Worm (Caenorhabditis elegans) whole organism, L1 larva: Measurements from ENCODE around the gene egl-17.
A peak's percentile ranks its signal among the peaks of the same experiment; 100 is the strongest.

Source experiments
- C34B4.2 ChIP-seq: sonication (generic microtip); optimal IDR thresholded peaks from 2 replicates; lab custom pipeline; 2017; ENCODE audit warnings: mild to moderate bottlenecking, missing genetic modification characterization, missing compliant biosample characterization
- F16B12.6 ChIP-seq: fragments of 150-350 bp; optimal IDR thresholded peaks from 2 replicates; lab custom pipeline; 2014; ENCODE audit warnings: missing biosample characterization, missing genetic modification characterization
- Y116A8C.19 ChIP-seq: sonication (generic microtip); optimal IDR thresholded peaks from 2 replicates; lab custom pipeline; 2016; ENCODE audit warnings: missing compliant biosample characterization, missing genetic modification characterization, borderline replicate concordance
- aha-1 ChIP-seq: fragments of 150-350 bp; optimal IDR thresholded peaks from 2 replicates; lab custom pipeline; 2014; ENCODE audit warnings: missing biosample characterization, missing genetic modification characterization
- aly-2 ChIP-seq: fragments of 150-350 bp; optimal IDR thresholded peaks from 2 replicates; lab custom pipeline; 2014; ENCODE audit warnings: missing biosample characterization, missing genetic modification characterization
- blmp-1 ChIP-seq: fragments of 150-350 bp; optimal IDR thresholded peaks from 2 replicates; lab custom pipeline; 2014; ENCODE audit warnings: missing biosample characterization, missing genetic modification characterization
- ceh-63 ChIP-seq: fragments of 200-800 bp; sonication (Bioruptor generic); optimal IDR thresholded peaks from 2 replicates; lab custom pipeline; 2018; ENCODE audit warnings: mild to moderate bottlenecking, missing genetic modification characterization, missing compliant biosample characterization
- ceh-82 ChIP-seq, 3 experiments: fragments of 150-350 bp in 1 of 3; sonication (generic microtip) in 2 of 3; optimal IDR thresholded peaks; 2 replicates each; lab custom pipeline; 2014 to 2017; ENCODE audit warnings: missing biosample characterization in 3 of 3, missing genetic modification characterization in 3 of 3
- dpl-1 ChIP-seq, 3 experiments: fragments of 150-350 bp in 2 of 3; sonication (generic microtip) in 1 of 3; optimal IDR thresholded peaks; 2 replicates each; lab custom pipeline; 2014 to 2017; ENCODE audit warnings: missing biosample characterization in 3 of 3, missing genetic modification characterization in 3 of 3, missing genetic modification reagents in 3 of 3
- dsc-1 ChIP-seq: sonication (generic microtip); optimal IDR thresholded peaks from 2 replicates; lab custom pipeline; 2016; ENCODE audit warnings: mild to moderate bottlenecking, missing genetic modification characterization, missing compliant biosample characterization
- efl-1 ChIP-seq, 4 experiments: fragments of 150-350 bp; optimal IDR thresholded peaks in 3 of 4; peaks in 1 of 4; 1 replicate in 1 of 4; 2 replicates in 3 of 4; lab custom pipeline; 2014; ENCODE audit warnings: missing biosample characterization in 2 of 4, missing genetic modification characterization in 2 of 4, missing genetic modification reagents in 2 of 4
- elt-2 ChIP-seq: sonication (generic microtip); optimal IDR thresholded peaks from 2 replicates; lab custom pipeline; 2016; ENCODE audit warnings: missing genetic modification characterization, mild to moderate bottlenecking, inconsistent platforms, missing compliant biosample characterization, missing genetic modification reagents
- elt-3 ChIP-seq, 6 experiments: fragments of 150-350 bp in 1 of 6; sonication (generic microtip); optimal IDR thresholded peaks; 2 replicates each; lab custom pipeline; 2017 to 2018; ENCODE audit warnings: missing biosample characterization in 6 of 6, missing genetic modification characterization in 6 of 6, inconsistent platforms in 1 of 6
- ets-5 ChIP-seq: fragments of 200-800 bp; sonication (Bioruptor generic); IDR thresholded peaks from 2 replicates; pipeline ENCODE4 v1.3.6; 2022; ENCODE audit warnings: missing genetic modification characterization, missing compliant biosample characterization
- fkh-10 ChIP-seq: sonication (generic microtip); optimal IDR thresholded peaks from 2 replicates; lab custom pipeline; 2017; ENCODE audit warnings: missing biosample characterization, missing genetic modification reagents, missing genetic modification characterization
- fkh-8 ChIP-seq: sonication (generic microtip); optimal IDR thresholded peaks from 2 replicates; lab custom pipeline; 2016; ENCODE audit warnings: mild to moderate bottlenecking, missing genetic modification characterization, missing compliant biosample characterization
- grh-1 ChIP-seq: fragments of 200-800 bp; sonication (Bioruptor generic); IDR thresholded peaks from 2 replicates; pipeline ENCODE4 v1.3.6; 2022; ENCODE audit warnings: missing genetic modification reagents, missing genetic modification characterization, missing compliant biosample characterization
- hlh-17 ChIP-seq: fragments of 200-800 bp; sonication (Bioruptor generic); optimal IDR thresholded peaks from 2 replicates; lab custom pipeline; 2018; ENCODE audit warnings: missing genetic modification characterization, mild to moderate bottlenecking, missing compliant biosample characterization, moderate library complexity, borderline replicate concordance
- irx-1 ChIP-seq: sonication (generic microtip); optimal IDR thresholded peaks from 2 replicates; lab custom pipeline; 2016; ENCODE audit warnings: missing genetic modification characterization, missing compliant biosample characterization
- isw-1 ChIP-seq: fragments of 200-800 bp; sonication (Bioruptor generic); IDR thresholded peaks from 2 replicates; pipeline ENCODE4 v1.3.6; 2022; ENCODE audit warnings: missing genetic modification characterization, missing compliant biosample characterization
- jun-1 ChIP-seq: fragments of 150-350 bp; optimal IDR thresholded peaks from 2 replicates; lab custom pipeline; 2014; ENCODE audit warnings: missing biosample characterization, missing genetic modification reagents, missing genetic modification characterization
- lin-13 ChIP-seq: fragments of 150-350 bp; optimal IDR thresholded peaks from 2 replicates; lab custom pipeline; 2014; ENCODE audit warnings: missing biosample characterization, missing genetic modification reagents, missing genetic modification characterization
- lin-14 ChIP-seq: fragments of 200-800 bp; sonication (Bioruptor generic); optimal IDR thresholded peaks from 2 replicates; lab custom pipeline; 2018; ENCODE audit warnings: mild to moderate bottlenecking, missing genetic modification characterization, moderate library complexity, missing compliant biosample characterization
- lin-15B ChIP-seq: fragments of 150-350 bp; sonication (generic microtip); optimal IDR thresholded peaks from 3 replicates; lab custom pipeline; 2014; ENCODE audit warnings: missing biosample characterization, missing genetic modification characterization
- lin-39 ChIP-seq: fragments of 150-350 bp; optimal IDR thresholded peaks from 2 replicates; lab custom pipeline; 2014; ENCODE audit warnings: missing biosample characterization, missing genetic modification reagents, missing genetic modification characterization
- lsy-2 ChIP-seq, 2 experiments: fragments of 150-350 bp; optimal IDR thresholded peaks; 2 replicates each; lab custom pipeline; 2014; ENCODE audit warnings: missing biosample characterization in 2 of 2, missing genetic modification characterization in 2 of 2
- mef-2 ChIP-seq: fragments of 150-350 bp; optimal IDR thresholded peaks from 2 replicates; lab custom pipeline; 2014; ENCODE audit warnings: missing biosample characterization, missing genetic modification characterization
- nhr-12 ChIP-seq: sonication (generic microtip); optimal IDR thresholded peaks from 2 replicates; lab custom pipeline; 2017; ENCODE audit warnings: missing biosample characterization, missing genetic modification characterization
- nhr-19 ChIP-seq: fragments of 200-800 bp; sonication (Bioruptor generic); conservative IDR thresholded peaks from 2 replicates; pipeline ENCODE4 v1.3.6; 2022; ENCODE audit warnings: missing genetic modification characterization, missing compliant biosample characterization
- nhr-28 ChIP-seq: fragments of 150-350 bp; optimal IDR thresholded peaks from 2 replicates; lab custom pipeline; 2014; ENCODE audit warnings: missing biosample characterization, missing genetic modification characterization
- nhr-47 ChIP-seq: sonication (generic microtip); optimal IDR thresholded peaks from 2 replicates; lab custom pipeline; 2016; ENCODE audit warnings: mild to moderate bottlenecking, missing genetic modification characterization, moderate library complexity, missing compliant biosample characterization
- nhr-71 ChIP-seq: sonication (generic microtip); optimal IDR thresholded peaks from 2 replicates; lab custom pipeline; 2016; ENCODE audit warnings: mild to moderate bottlenecking, missing genetic modification characterization, moderate library complexity, missing compliant biosample characterization
- nhr-84 ChIP-seq: sonication (generic microtip); optimal IDR thresholded peaks from 2 replicates; lab custom pipeline; 2017; ENCODE audit warnings: missing biosample characterization, missing genetic modification characterization
- nhr-85 ChIP-seq: sonication (generic microtip); peaks from one replicate; lab custom pipeline; 2016; ENCODE audit warnings: missing genetic modification characterization, inconsistent platforms, missing compliant biosample characterization
- nhr-90 ChIP-seq: sonication (generic microtip); optimal IDR thresholded peaks from 2 replicates; lab custom pipeline; 2016; ENCODE audit warnings: mild to moderate bottlenecking, missing genetic modification characterization, missing compliant biosample characterization; ENCODE audit not compliant: poor library complexity
- pax-3 ChIP-seq: fragments of 200-800 bp; sonication (Bioruptor generic); optimal IDR thresholded peaks from 2 replicates; lab custom pipeline; 2018; ENCODE audit warnings: mild to moderate bottlenecking, missing genetic modification characterization, moderate library complexity, missing compliant biosample characterization
- pqm-1 ChIP-seq: sonication (generic microtip); optimal IDR thresholded peaks from 3 replicates; lab custom pipeline; 2017; ENCODE audit warnings: missing biosample characterization, missing genetic modification characterization
- rnt-1 ChIP-seq: sonication (generic microtip); optimal IDR thresholded peaks from 2 replicates; lab custom pipeline; 2016; ENCODE audit warnings: mild to moderate bottlenecking, missing genetic modification characterization, moderate library complexity, missing compliant biosample characterization
- snpc-4 ChIP-seq: fragments of 150-350 bp; optimal IDR thresholded peaks from 2 replicates; lab custom pipeline; 2014; ENCODE audit warnings: missing biosample characterization, missing genetic modification characterization
- snu-23 ChIP-seq: sonication (generic microtip); optimal IDR thresholded peaks from 2 replicates; lab custom pipeline; 2016; ENCODE audit warnings: missing genetic modification characterization, missing compliant biosample characterization
- swsn-7 ChIP-seq: sonication (generic microtip); optimal IDR thresholded peaks from 2 replicates; lab custom pipeline; 2016; ENCODE audit warnings: missing genetic modification characterization, missing compliant biosample characterization
- tlp-1 ChIP-seq: fragments of 150-350 bp; optimal IDR thresholded peaks from 2 replicates; lab custom pipeline; 2014; ENCODE audit warnings: missing biosample characterization, missing genetic modification characterization
- unc-130 ChIP-seq: fragments of 150-350 bp; optimal IDR thresholded peaks from 2 replicates; lab custom pipeline; 2017; ENCODE audit warnings: missing biosample characterization, missing genetic modification characterization, inconsistent platforms
- unc-62 ChIP-seq: fragments of 150-350 bp; optimal IDR thresholded peaks from 2 replicates; lab custom pipeline; 2014; ENCODE audit warnings: missing biosample characterization, missing genetic modification reagents, missing genetic modification characterization
- unc-86 ChIP-seq: sonication (generic microtip); optimal IDR thresholded peaks from 2 replicates; lab custom pipeline; 2016; ENCODE audit warnings: missing genetic modification characterization, missing compliant biosample characterization
- unc-98 ChIP-seq: fragments of 200-800 bp; sonication (Bioruptor generic); IDR thresholded peaks from 2 replicates; pipeline ENCODE4 v1.3.6; 2022; ENCODE audit warnings: missing genetic modification characterization, missing compliant biosample characterization
- vab-15 ChIP-seq: sonication (generic microtip); optimal IDR thresholded peaks from 2 replicates; lab custom pipeline; 2017; ENCODE audit warnings: missing genotype, mild to moderate bottlenecking, missing genetic modification characterization, missing compliant biosample characterization
- xbp-1 ChIP-seq: sonication (generic microtip); optimal IDR thresholded peaks from 2 replicates; lab custom pipeline; 2016; ENCODE audit warnings: missing genetic modification characterization, missing compliant biosample characterization
- zip-4 ChIP-seq: fragments of 200-800 bp; sonication (Bioruptor generic); optimal IDR thresholded peaks from 2 replicates; lab custom pipeline; 2018; ENCODE audit warnings: mild to moderate bottlenecking, missing genetic modification characterization, moderate library complexity, missing compliant biosample characterization

egl-17 gene

DNA sequence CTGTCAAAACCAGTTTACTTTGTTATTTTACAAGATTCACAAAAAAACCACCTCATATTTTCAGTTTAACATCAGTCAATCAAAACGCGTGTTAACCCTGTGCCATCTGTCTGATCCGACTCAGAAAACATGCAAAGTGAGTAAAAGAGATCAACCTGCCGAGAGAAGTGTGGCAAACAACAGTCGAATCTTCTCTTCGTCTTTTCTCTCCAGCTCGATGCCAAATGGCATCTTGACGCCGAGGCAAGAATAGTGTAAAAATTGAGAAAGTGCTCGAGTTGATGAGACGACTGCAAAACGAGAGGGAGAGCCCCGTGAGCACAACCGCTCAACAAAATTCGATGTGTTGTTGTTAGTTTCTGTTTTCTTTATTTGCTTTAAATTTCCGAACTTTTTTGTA, 3.4 kb downstream of the egl-17 start, which contains the start of gene B0310.1 (continued):
- TF ChIP-seq nhr-28 (tag; lab: Kevin White, UChicago) = no peak
- no peak for TF ChIP-seq C34B4.2
- TF ChIP-seq xbp-1 = no peak
- TF ChIP-seq jun-1 (tag; lab: Kevin White, UChicago) = no peak
- TF ChIP-seq nhr-47 (tag; lab: Kevin White, UChicago) = no peak
- no peak for TF ChIP-seq ets-5
- TF ChIP-seq unc-86 = no peak
- no peak for TF ChIP-seq snpc-4
- TF ChIP-seq irx-1 (tag; lab: Kevin White, UChicago) = no peak
- no peak for TF ChIP-seq ceh-82 (tag; optimal IDR thresholded peaks at IDR 0.05; lab: Kevin White, UChicago)
- no peak for TF ChIP-seq nhr-19 (GFP tag; lab: Robert Waterston, UW)
- TF ChIP-seq unc-130 (tag; lab: Kevin White, UChicago) = no peak
- TF ChIP-seq grh-1 (GFP tag; lab: Robert Waterston, UW) = no peak
- peak; percentile 31 for TF ChIP-seq nhr-71 (tag; lab: Kevin White, UChicago)
- TF ChIP-seq nhr-84 (tag; lab: Kevin White, UChicago) = no peak
- no peak for TF ChIP-seq unc-62 (GFP tag; lab: Kevin White, UChicago)
- TF ChIP-seq nhr-90 (tag; lab: Kevin White, UChicago) = no peak
- TF ChIP-seq ceh-63 = no peak
- TF ChIP-seq lsy-2 (tag; optimal IDR thresholded peaks at IDR 0.05; lab: Kevin White, UChicago) = peak in 1 of 2 experiments; percentile 3
- no peak for TF ChIP-seq lin-13 (GFP tag; lab: Kevin White, UChicago)
- no peak for TF ChIP-seq dpl-1 (GFP tag; optimal IDR thresholded peaks at IDR 0.05; lab: Kevin White, UChicago)
- no peak for TF ChIP-seq elt-3 (tag; optimal IDR thresholded peaks at IDR 0.05; lab: Kevin White, UChicago)
- TF ChIP-seq efl-1 (optimal IDR thresholded peaks at IDR 0.05; lab: Kevin White, UChicago) = no peak
- no peak for TF ChIP-seq efl-1 (GFP tag; optimal IDR thresholded peaks at IDR 0.05 in 1 of 2; lab: Kevin White, UChicago)
- no peak for TF ChIP-seq pqm-1 (tag; lab: Kevin White, UChicago)
- TF ChIP-seq dsc-1 = peak; percentile 33
- no peak for TF ChIP-seq fkh-10 (GFP tag; lab: Kevin White, UChicago)
- TF ChIP-seq mef-2 = no peak
- peak; percentile 51 for TF ChIP-seq lin-14 (GFP tag; lab: Kevin White, UChicago)
- TF ChIP-seq lin-39 (tag; lab: Kevin White, UChicago) = no peak
- no peak for TF ChIP-seq lin-15B (tag; lab: Kevin White, UChicago)
- peak; percentile 40 for TF ChIP-seq snu-23 (GFP tag; lab: Kevin White, UChicago)
- peak; percentile 53 for TF ChIP-seq rnt-1

- no peak for TF ChIP-seq swsn-7
- TF ChIP-seq snpc-4 = peak; percentile 42
Observed at ce11 chrX:496795-497194, 7.3 kb downstream of the egl-17 start.

DNA sequence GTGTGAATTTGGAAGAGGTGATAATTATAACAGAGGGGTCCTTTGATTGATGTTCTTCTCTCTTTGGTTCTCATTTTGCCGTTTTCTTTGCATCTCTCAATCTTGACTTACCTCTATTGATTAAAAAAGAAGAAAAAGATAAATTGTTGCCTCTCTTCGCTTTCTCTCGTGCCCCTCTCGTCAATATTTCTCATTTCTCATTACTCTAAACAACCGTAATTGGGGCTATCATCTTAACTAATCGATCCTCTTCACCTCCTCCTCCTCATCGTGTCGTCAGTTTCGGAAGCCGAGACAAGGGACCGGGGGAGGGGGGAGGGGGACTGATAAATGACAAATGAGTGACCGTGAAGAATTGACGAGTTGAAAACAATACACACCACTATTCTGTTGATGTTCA, 9.2 kb downstream of the egl-17 start:
- peak in 4 of 6 experiments; percentile 39 to 81 (median 62) for TF ChIP-seq elt-3 (tag; optimal IDR thresholded peaks at IDR 0.05; lab: Kevin White, UChicago)
- TF ChIP-seq ceh-82 (tag; optimal IDR thresholded peaks at IDR 0.05; lab: Kevin White, UChicago) = no peak
- TF ChIP-seq zip-4 (GFP tag; lab: Kevin White, UChicago) = no peak
- TF ChIP-seq tlp-1 = no peak
- no peak for TF ChIP-seq isw-1 (GFP tag; lab: Robert Waterston, UW)
- TF ChIP-seq unc-130 (tag; lab: Kevin White, UChicago) = no peak
- TF ChIP-seq F16B12.6 (tag; lab: Kevin White, UChicago) = no peak
- no peak for TF ChIP-seq fkh-10 (GFP tag; lab: Kevin White, UChicago)
- no peak for TF ChIP-seq efl-1 (optimal IDR thresholded peaks at IDR 0.05; lab: Kevin White, UChicago)
- no peak for TF ChIP-seq efl-1 (GFP tag; optimal IDR thresholded peaks at IDR 0.05 in 1 of 2; lab: Kevin White, UChicago)
- no peak for TF ChIP-seq Y116A8C.19 (tag; lab: Kevin White, UChicago)
- TF ChIP-seq nhr-19 (GFP tag; lab: Robert Waterston, UW) = no peak
- TF ChIP-seq swsn-7 = no peak
- no peak for TF ChIP-seq fkh-8
- no peak for TF ChIP-seq xbp-1
- TF ChIP-seq blmp-1 (tag; lab: Kevin White, UChicago) = peak; percentile 81
- no peak for TF ChIP-seq elt-2 (tag; lab: Kevin White, UChicago)
- TF ChIP-seq nhr-85 (tag; lab: Kevin White, UChicago) = peak; percentile 85
- peak in 1 of 2 experiments; percentile 43 for TF ChIP-seq lsy-2 (tag; optimal IDR thresholded peaks at IDR 0.05; lab: Kevin White, UChicago)
- TF ChIP-seq snpc-4 = no peak
- TF ChIP-seq rnt-1 = no peak
- TF ChIP-seq aha-1 (tag; lab: Kevin White, UChicago) = no peak
- TF ChIP-seq pax-3 (tag; lab: Kevin White, UChicago) = no peak
- TF ChIP-seq unc-98 (GFP tag; lab: Robert Waterston, UW) = no peak
- peak; percentile 51 for TF ChIP-seq vab-15 (tag; lab: Kevin White, UChicago)
- no peak for TF ChIP-seq aly-2 (tag; lab: Kevin White, UChicago)
- TF ChIP-seq hlh-17 (GFP tag; lab: Kevin White, UChicago) = no peak
- TF ChIP-seq nhr-12 (tag; lab: Kevin White, UChicago) = no peak
